Worm (Caenorhabditis elegans) whole organism, young adult: ENCODE results near the gene C16D2.1.

Source experiments
- T07F8.4 ChIP-seq: sonication (generic microtip); optimal IDR thresholded peaks from 2 replicates; lab custom pipeline; 2016; ENCODE audit warnings: mild to moderate bottlenecking, missing genetic modification characterization, moderate library complexity, missing compliant biosample characterization
- Y53G8AR.9 ChIP-seq: fragments of 200-800 bp; sonication (Bioruptor generic); conservative IDR thresholded peaks from 2 replicates; pipeline ENCODE4 v1.3.6; 2022; ENCODE audit warnings: missing genetic modification reagents, missing genetic modification characterization, missing compliant biosample characterization
- ets-4 ChIP-seq: fragments of 200-800 bp; sonication (Bioruptor generic); optimal IDR thresholded peaks from 2 replicates; lab custom pipeline; 2018; ENCODE audit warnings: mild to moderate bottlenecking, missing genetic modification characterization, missing compliant biosample characterization
- him-1 ChIP-seq: sonication (generic microtip); optimal IDR thresholded peaks from 2 replicates; lab custom pipeline; 2016; ENCODE audit warnings: missing genotype, missing genetic modification reagents, missing genetic modification characterization, missing compliant biosample characterization
- lir-1 ChIP-seq: fragments of 200-800 bp; sonication (Bioruptor generic); conservative IDR thresholded peaks from 2 replicates; pipeline ENCODE4 v1.3.6; 2022; ENCODE audit warnings: missing genetic modification reagents, missing genetic modification characterization, missing compliant biosample characterization
- mel-28 ChIP-seq: sonication (generic microtip); optimal IDR thresholded peaks from 2 replicates; lab custom pipeline; 2016; ENCODE audit warnings: borderline replicate concordance, mild to moderate bottlenecking, missing genetic modification characterization, missing compliant biosample characterization
- pha-4 ChIP-seq: fragments of 150-350 bp; sonication (generic microtip); optimal IDR thresholded peaks from 2 replicates; lab custom pipeline; 2014; ENCODE audit warnings: missing biosample characterization, missing genetic modification reagents, missing genetic modification characterization
- rcor-1 ChIP-seq: fragments of 200-800 bp; sonication (Bioruptor generic); IDR thresholded peaks from 2 replicates; pipeline ENCODE4 v1.3.6; 2022; ENCODE audit warnings: missing genetic modification reagents, missing genetic modification characterization, missing compliant biosample characterization
- tbx-9 ChIP-seq: sonication (generic microtip); optimal IDR thresholded peaks from 2 replicates; lab custom pipeline; 2016; ENCODE audit warnings: borderline replicate concordance, missing genetic modification characterization, inconsistent platforms, missing compliant biosample characterization

- no peak for TF ChIP-seq T07F8.4 (tag; lab: Kevin White, UChicago)
- no peak for TF ChIP-seq ets-4
- no peak for TF ChIP-seq lir-1
- TF ChIP-seq pha-4 (tag; lab: Kevin White, UChicago) = no peak
- TF ChIP-seq tbx-9 (tag; lab: Kevin White, UChicago) = no peak
- no peak for TF ChIP-seq rcor-1
- no peak for TF ChIP-seq mel-28 (tag; lab: Kevin White, UChicago)
- TF ChIP-seq him-1 = no peak
- no peak for TF ChIP-seq Y53G8AR.9 (GFP tag; lab: Robert Waterston, UW)
These were observed 1.1 kb upstream of the C16D2.1 start for ce11 chrII:9130339-9130738.
